Worm (Caenorhabditis elegans) whole organism, L1 larva: ENCODE data around the gene T09B9.5.
A peak's percentile ranks its signal among the peaks of the same experiment; 100 is the strongest.

ENCODE experiments used
- C04F5.9 ChIP-seq: sonication (generic microtip); optimal IDR thresholded peaks from 2 replicates; lab custom pipeline; 2016; ENCODE audit warnings: missing genetic modification characterization, missing compliant biosample characterization
- ama-1 ChIP-seq: fragments of 150-350 bp; optimal IDR thresholded peaks from 2 replicates; lab custom pipeline; 2014
- ceh-8 ChIP-seq: fragments of 200-800 bp; sonication (Bioruptor generic); optimal IDR thresholded peaks from 2 replicates; lab custom pipeline; 2018; ENCODE audit warnings: mild to moderate bottlenecking, missing genetic modification characterization, moderate library complexity, missing compliant biosample characterization
- ceh-82 ChIP-seq, 3 experiments: fragments of 150-350 bp in 1 of 3; sonication (generic microtip) in 2 of 3; optimal IDR thresholded peaks; 2 replicates each; lab custom pipeline; 2014 to 2017; ENCODE audit warnings: missing biosample characterization in 3 of 3, missing genetic modification characterization in 3 of 3
- ces-1 ChIP-seq: fragments of 150-350 bp; optimal IDR thresholded peaks from 2 replicates; lab custom pipeline; 2014; ENCODE audit warnings: missing biosample characterization, missing genetic modification reagents, missing genetic modification characterization
- dsc-1 ChIP-seq: sonication (generic microtip); optimal IDR thresholded peaks from 2 replicates; lab custom pipeline; 2016; ENCODE audit warnings: mild to moderate bottlenecking, missing genetic modification characterization, missing compliant biosample characterization
- efl-1 ChIP-seq, 4 experiments: fragments of 150-350 bp; optimal IDR thresholded peaks in 3 of 4; peaks in 1 of 4; 1 replicate in 1 of 4; 2 replicates in 3 of 4; lab custom pipeline; 2014; ENCODE audit warnings: missing biosample characterization in 2 of 4, missing genetic modification characterization in 2 of 4, missing genetic modification reagents in 2 of 4
- egl-13 ChIP-seq: sonication (generic microtip); optimal IDR thresholded peaks from 2 replicates; lab custom pipeline; 2016; ENCODE audit warnings: missing genotype, missing genetic modification reagents, missing genetic modification characterization, missing compliant biosample characterization
- elt-3 ChIP-seq, 6 experiments: fragments of 150-350 bp in 1 of 6; sonication (generic microtip); optimal IDR thresholded peaks; 2 replicates each; lab custom pipeline; 2017 to 2018; ENCODE audit warnings: missing biosample characterization in 6 of 6, missing genetic modification characterization in 6 of 6, inconsistent platforms in 1 of 6
- fkh-10 ChIP-seq: sonication (generic microtip); optimal IDR thresholded peaks from 2 replicates; lab custom pipeline; 2017; ENCODE audit warnings: missing biosample characterization, missing genetic modification reagents, missing genetic modification characterization
- fkh-8 ChIP-seq: sonication (generic microtip); optimal IDR thresholded peaks from 2 replicates; lab custom pipeline; 2016; ENCODE audit warnings: mild to moderate bottlenecking, missing genetic modification characterization, missing compliant biosample characterization
- hlh-17 ChIP-seq: fragments of 200-800 bp; sonication (Bioruptor generic); optimal IDR thresholded peaks from 2 replicates; lab custom pipeline; 2018; ENCODE audit warnings: missing genetic modification characterization, mild to moderate bottlenecking, missing compliant biosample characterization, moderate library complexity, borderline replicate concordance
- irx-1 ChIP-seq: sonication (generic microtip); optimal IDR thresholded peaks from 2 replicates; lab custom pipeline; 2016; ENCODE audit warnings: missing genetic modification characterization, missing compliant biosample characterization
- lin-14 ChIP-seq: fragments of 200-800 bp; sonication (Bioruptor generic); optimal IDR thresholded peaks from 2 replicates; lab custom pipeline; 2018; ENCODE audit warnings: mild to moderate bottlenecking, missing genetic modification characterization, moderate library complexity, missing compliant biosample characterization
- lin-15B ChIP-seq: fragments of 150-350 bp; sonication (generic microtip); optimal IDR thresholded peaks from 3 replicates; lab custom pipeline; 2014; ENCODE audit warnings: missing biosample characterization, missing genetic modification characterization
- lsy-2 ChIP-seq, 2 experiments: fragments of 150-350 bp; optimal IDR thresholded peaks; 2 replicates each; lab custom pipeline; 2014; ENCODE audit warnings: missing biosample characterization in 2 of 2, missing genetic modification characterization in 2 of 2
- mab-9 ChIP-seq: fragments of 200-800 bp; sonication (Bioruptor generic); IDR thresholded peaks from 2 replicates; pipeline ENCODE4 v1.3.6; 2022; ENCODE audit warnings: missing genetic modification reagents, missing genetic modification characterization, missing compliant biosample characterization
- mef-2 ChIP-seq: fragments of 150-350 bp; optimal IDR thresholded peaks from 2 replicates; lab custom pipeline; 2014; ENCODE audit warnings: missing biosample characterization, missing genetic modification characterization
- mep-1 ChIP-seq: fragments of 150-350 bp; optimal IDR thresholded peaks from 2 replicates; lab custom pipeline; 2014; ENCODE audit warnings: missing biosample characterization, missing genetic modification characterization
- nhr-11 ChIP-seq: fragments of 150-350 bp; optimal IDR thresholded peaks from 2 replicates; lab custom pipeline; 2014; ENCODE audit warnings: missing biosample characterization, missing genetic modification characterization
- nhr-20 ChIP-seq: sonication (generic microtip); optimal IDR thresholded peaks from 2 replicates; lab custom pipeline; 2016; ENCODE audit warnings: mild to moderate bottlenecking, missing genetic modification characterization, missing compliant biosample characterization
- nhr-47 ChIP-seq: sonication (generic microtip); optimal IDR thresholded peaks from 2 replicates; lab custom pipeline; 2016; ENCODE audit warnings: mild to moderate bottlenecking, missing genetic modification characterization, moderate library complexity, missing compliant biosample characterization
- nhr-71 ChIP-seq: sonication (generic microtip); optimal IDR thresholded peaks from 2 replicates; lab custom pipeline; 2016; ENCODE audit warnings: mild to moderate bottlenecking, missing genetic modification characterization, moderate library complexity, missing compliant biosample characterization
- nhr-76 ChIP-seq: sonication (generic microtip); optimal IDR thresholded peaks from 2 replicates; lab custom pipeline; 2017; ENCODE audit warnings: missing biosample characterization, missing genetic modification characterization
- nhr-85 ChIP-seq: sonication (generic microtip); peaks from one replicate; lab custom pipeline; 2016; ENCODE audit warnings: missing genetic modification characterization, inconsistent platforms, missing compliant biosample characterization
- snpc-4 ChIP-seq: fragments of 150-350 bp; optimal IDR thresholded peaks from 2 replicates; lab custom pipeline; 2014; ENCODE audit warnings: missing biosample characterization, missing genetic modification characterization
- snu-23 ChIP-seq: sonication (generic microtip); optimal IDR thresholded peaks from 2 replicates; lab custom pipeline; 2016; ENCODE audit warnings: missing genetic modification characterization, missing compliant biosample characterization
- sptf-1 ChIP-seq: fragments of 150-350 bp; optimal IDR thresholded peaks from 2 replicates; lab custom pipeline; 2014; ENCODE audit warnings: missing biosample characterization, missing genetic modification characterization
- sup-37 ChIP-seq: fragments of 200-800 bp; sonication (Bioruptor generic); optimal IDR thresholded peaks from 2 replicates; lab custom pipeline; 2018; ENCODE audit warnings: mild to moderate bottlenecking, missing genetic modification characterization, missing compliant biosample characterization
- unc-130 ChIP-seq: fragments of 150-350 bp; optimal IDR thresholded peaks from 2 replicates; lab custom pipeline; 2017; ENCODE audit warnings: missing biosample characterization, missing genetic modification characterization, inconsistent platforms
- unc-30 ChIP-seq: sonication (generic microtip); optimal IDR thresholded peaks from 2 replicates; lab custom pipeline; 2017; ENCODE audit warnings: missing biosample characterization, missing genetic modification characterization
- unc-62 ChIP-seq: fragments of 150-350 bp; optimal IDR thresholded peaks from 2 replicates; lab custom pipeline; 2014; ENCODE audit warnings: missing biosample characterization, missing genetic modification reagents, missing genetic modification characterization
- unc-86 ChIP-seq: sonication (generic microtip); optimal IDR thresholded peaks from 2 replicates; lab custom pipeline; 2016; ENCODE audit warnings: missing genetic modification characterization, missing compliant biosample characterization
- unc-98 ChIP-seq: fragments of 200-800 bp; sonication (Bioruptor generic); IDR thresholded peaks from 2 replicates; pipeline ENCODE4 v1.3.6; 2022; ENCODE audit warnings: missing genetic modification characterization, missing compliant biosample characterization
- vab-15 ChIP-seq: sonication (generic microtip); optimal IDR thresholded peaks from 2 replicates; lab custom pipeline; 2017; ENCODE audit warnings: missing genotype, mild to moderate bottlenecking, missing genetic modification characterization, missing compliant biosample characterization

T09B9.5 gene

DNA sequence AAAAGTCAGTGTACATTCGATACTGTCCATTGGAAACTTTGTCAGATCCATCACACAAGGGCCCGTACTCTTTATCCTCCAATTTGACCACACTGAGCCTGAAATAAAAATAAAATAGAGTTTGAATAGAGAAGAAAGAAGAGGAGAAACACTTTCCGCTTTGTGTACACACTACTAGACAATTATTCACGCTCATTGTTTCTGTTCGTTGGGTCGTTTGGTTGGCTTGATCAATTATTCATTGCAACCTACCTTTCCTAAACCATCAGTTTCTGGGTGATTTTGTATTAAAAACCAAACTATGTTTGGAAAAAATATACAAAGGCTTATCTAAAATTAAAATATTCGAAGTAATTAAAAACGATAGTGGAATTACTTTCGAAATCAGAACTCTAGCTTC is 27.2 kb downstream of the T09B9.5 start:
- TF ChIP-seq efl-1 (optimal IDR thresholded peaks at IDR 0.05; lab: Kevin White, UChicago) = no peak
- peak in 1 of 2 experiments; percentile 50 for TF ChIP-seq efl-1 (GFP tag; optimal IDR thresholded peaks at IDR 0.05 in 1 of 2; lab: Kevin White, UChicago)
- TF ChIP-seq hlh-17 (GFP tag; lab: Kevin White, UChicago) = no peak

DNA sequence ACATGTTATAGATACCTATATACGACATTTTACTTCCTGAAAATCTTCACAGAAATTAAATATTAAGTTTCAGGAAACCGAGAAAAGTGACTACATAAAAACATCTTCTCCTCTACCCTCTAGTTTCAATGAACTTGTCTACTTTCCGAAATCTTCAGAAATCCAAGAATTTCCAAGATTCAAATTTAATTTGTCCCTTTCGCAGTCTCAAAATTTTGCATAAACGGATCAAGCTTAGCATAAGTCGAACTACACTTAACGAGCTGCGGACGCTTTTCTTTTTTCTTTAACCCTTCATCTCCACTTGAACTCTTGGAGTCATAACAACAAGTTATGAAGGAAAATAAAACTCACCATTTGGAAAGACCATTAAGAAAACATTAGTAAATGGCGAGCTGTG is 27.8 kb downstream of the T09B9.5 start:
- TF ChIP-seq unc-98 (no peak), unc-86 (no peak), snpc-4 (tag; lab: Kevin White, UChicago) (no peak), unc-62 (GFP tag; lab: Kevin White, UChicago) (no peak), ces-1 (GFP tag; lab: Kevin White, UChicago) (peak; percentile 1), nhr-76 (tag; lab: Kevin White, UChicago) (no peak), unc-30 (tag; lab: Kevin White, UChicago) (no peak), sptf-1 (no peak), sup-37 (no peak), lin-14 (GFP tag; lab: Kevin White, UChicago) (peak; percentile 17), elt-3 (tag; optimal IDR thresholded peaks at IDR 0.05; lab: Kevin White, UChicago) (no peak), fkh-10 (GFP tag; lab: Kevin White, UChicago) (peak; percentile 73), nhr-20 (tag; lab: Kevin White, UChicago) (no peak), fkh-8 (no peak), irx-1 (no peak), vab-15 (tag; lab: Kevin White, UChicago) (no peak), mab-9 (GFP tag; lab: Robert Waterston, UW) (no peak), ceh-8 (GFP tag; lab: Kevin White, UChicago) (no peak), nhr-71 (tag; lab: Kevin White, UChicago) (no peak), dsc-1 (tag; lab: Kevin White, UChicago) (no peak), lsy-2 (tag; optimal IDR thresholded peaks at IDR 0.05; lab: Kevin White, UChicago) (no peak)

DNA sequence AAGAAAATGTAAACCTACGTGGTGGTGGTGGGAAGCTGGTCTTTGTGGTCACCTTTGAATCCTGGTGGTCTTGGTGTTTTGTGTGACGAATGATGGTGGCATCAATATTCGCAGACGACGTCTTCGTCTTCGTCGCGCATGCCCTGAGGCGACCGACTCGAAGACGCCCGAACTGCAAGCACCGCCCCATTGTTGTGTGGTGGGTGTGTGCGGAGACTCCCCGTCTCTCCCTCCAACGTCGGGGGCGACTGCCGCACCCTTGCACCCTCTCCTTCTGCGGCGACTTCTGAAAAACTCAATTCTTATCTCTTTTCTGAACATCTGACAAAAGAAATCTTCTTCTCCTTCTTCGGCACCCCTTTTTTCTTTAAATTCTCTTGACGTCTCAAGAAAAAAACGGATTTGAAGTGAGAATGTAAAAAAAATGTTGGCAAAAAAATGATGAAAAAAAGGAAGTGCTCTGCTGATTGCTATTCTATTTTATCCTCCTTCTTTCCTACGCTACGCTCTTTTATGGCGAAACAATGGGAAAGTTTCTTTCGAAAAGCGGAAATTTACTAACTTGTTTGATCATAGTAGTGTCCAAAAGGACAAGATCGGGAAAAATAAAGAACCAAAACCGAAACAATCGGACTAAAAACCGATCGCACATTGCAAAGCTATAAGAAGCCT is 29.9 kb downstream of the T09B9.5 start, which contains the start of gene lgc-47:
TSS of gene lgc-47 (minus strand) at position 286 of the 672 bp plus-strand sequence.
- TF ChIP-seq lin-14 (GFP tag; lab: Kevin White, UChicago) (peak; percentile 65), nhr-47 (tag; lab: Kevin White, UChicago) (no peak), fkh-10 (GFP tag; lab: Kevin White, UChicago) (peak; percentile 96)

DNA sequence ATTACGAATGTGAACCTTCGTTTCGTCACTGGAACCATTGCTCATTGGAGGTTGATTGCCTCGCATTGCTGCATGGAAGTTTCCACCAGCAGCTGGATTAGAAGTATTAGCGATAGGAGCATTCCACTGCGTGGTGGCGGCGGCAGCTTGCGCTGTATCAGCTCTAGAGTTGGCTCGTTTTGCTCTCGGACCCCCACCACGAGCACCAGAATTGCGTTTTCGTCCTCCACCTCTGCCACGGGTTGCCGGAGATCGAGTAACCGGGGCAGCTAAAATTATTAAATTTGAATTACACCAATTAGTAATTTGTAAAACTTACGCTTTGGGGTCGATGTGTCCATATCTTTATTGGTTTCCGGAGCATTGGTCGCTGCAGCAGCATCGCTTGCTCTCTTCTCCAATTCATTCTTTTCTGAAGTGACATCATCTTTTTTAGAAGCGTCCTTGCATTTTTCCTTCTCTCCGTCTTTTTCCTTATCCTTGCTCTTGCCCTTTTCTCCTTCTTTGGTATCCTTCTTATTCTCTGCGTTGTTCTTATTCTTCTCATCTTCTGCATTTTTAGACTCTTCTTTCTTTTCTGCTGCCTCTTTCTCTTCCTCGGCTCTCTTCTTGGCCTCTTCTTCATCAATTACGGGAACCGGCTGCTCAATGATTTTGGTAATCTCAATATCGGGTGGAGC is 36.7 kb downstream of the T09B9.5 start:
- TF ChIP-seq ceh-82 (tag; optimal IDR thresholded peaks at IDR 0.05; lab: Kevin White, UChicago) (peak in 1 of 3 experiments; percentile 28), lin-14 (GFP tag; lab: Kevin White, UChicago) (peak; percentile 74), nhr-85 (tag; lab: Kevin White, UChicago) (no peak), mep-1 (no peak), lin-15B (tag; lab: Kevin White, UChicago) (no peak), snu-23 (GFP tag; lab: Kevin White, UChicago) (no peak), nhr-11 (tag; lab: Kevin White, UChicago) (no peak), elt-3 (tag; optimal IDR thresholded peaks at IDR 0.05; lab: Kevin White, UChicago) (no peak), unc-86 (peak; percentile 0), mef-2 (tag; lab: Kevin White, UChicago) (no peak), ama-1 (lab: Kevin White, UChicago) (no peak), C04F5.9 (tag; lab: Kevin White, UChicago) (no peak), fkh-10 (GFP tag; lab: Kevin White, UChicago) (peak; percentile 36), dsc-1 (tag; lab: Kevin White, UChicago) (no peak), unc-130 (tag; lab: Kevin White, UChicago) (no peak), egl-13 (no peak)
- TF ChIP-seq, all 84 proteins: peak for 4
